Fruit fly (Drosophila melanogaster) whole organism, wandering third instar larva: ENCODE results near the gene Tfb5.

ENCODE experiments used
- Abd-B ChIP-seq: fragments of >200 bp; optimal IDR thresholded peaks from 2 replicates; lab custom pipeline; 2017; ENCODE audit warnings: missing biosample characterization, missing genetic modification characterization
- CG32264 ChIP-seq: fragments of 200-800 bp; sonication (Bioruptor generic); optimal IDR thresholded peaks from 2 replicates; lab custom pipeline; 2016; ENCODE audit warnings: missing biosample characterization, missing genetic modification characterization
- CG9705 ChIP-seq: fragments of 200-800 bp; sonication (Bioruptor generic); optimal IDR thresholded peaks from 2 replicates; lab custom pipeline; 2018; ENCODE audit warnings: missing biosample characterization, mild to moderate bottlenecking, missing genetic modification characterization
- CrebA ChIP-seq: fragments of 200-800 bp; sonication (Bioruptor generic); optimal IDR thresholded peaks from 2 replicates; lab custom pipeline; 2016; ENCODE audit warnings: missing biosample characterization, mild to moderate bottlenecking, missing genetic modification characterization, borderline replicate concordance
- Dfd ChIP-seq: fragments of >200 bp; optimal IDR thresholded peaks from 2 replicates; lab custom pipeline; 2017; ENCODE audit warnings: missing biosample characterization, missing genetic modification characterization
- Dif ChIP-seq: fragments of 200-275, 200-300 bp; sonication (Bioruptor generic); optimal IDR thresholded peaks from 2 replicates; lab custom pipeline; 2018; ENCODE audit warnings: missing biosample characterization, missing genetic modification characterization; ENCODE audit not compliant: partially characterized antibody
- GATAd ChIP-seq: sonication (Bioruptor generic); optimal IDR thresholded peaks from 2 replicates; lab custom pipeline; 2016; ENCODE audit warnings: missing biosample characterization, missing genetic modification characterization
- HLH106 ChIP-seq: fragments of 200-800 bp; optimal IDR thresholded peaks from 3 replicates; lab custom pipeline; 2019; ENCODE audit warnings: missing biosample characterization, mild to moderate bottlenecking, missing genetic modification characterization, moderate library complexity
- Hnf4 ChIP-seq: fragments of 200-800 bp; sonication (Bioruptor generic); optimal IDR thresholded peaks from 2 replicates; lab custom pipeline; 2016; ENCODE audit warnings: missing biosample characterization, mild to moderate bottlenecking, missing genetic modification characterization
- Hr78 ChIP-seq: fragments of >200 bp; optimal IDR thresholded peaks from 2 replicates; lab custom pipeline; 2017; ENCODE audit warnings: missing biosample characterization, missing genetic modification characterization
- Hr83 ChIP-seq: fragments of 200-300 bp; sonication (Bioruptor generic); optimal IDR thresholded peaks from 2 replicates; lab custom pipeline; 2016; ENCODE audit warnings: missing biosample characterization, mild to moderate bottlenecking, missing genetic modification characterization, moderate library complexity; ENCODE audit not compliant: poor library complexity, severe bottlenecking
- Jra ChIP-seq: sonication (Bioruptor generic); optimal IDR thresholded peaks from 2 replicates; lab custom pipeline; 2016; ENCODE audit warnings: missing biosample characterization, missing genetic modification characterization
- Mio ChIP-seq: sonication (Bioruptor generic); optimal IDR thresholded peaks from 2 replicates; lab custom pipeline; 2016; ENCODE audit warnings: missing biosample characterization, missing genetic modification characterization
- Myc ChIP-seq: fragments of >200 bp; optimal IDR thresholded peaks from 2 replicates; lab custom pipeline; 2017
- N ChIP-seq: fragments of >200 bp; optimal IDR thresholded peaks from 2 replicates; lab custom pipeline; 2018; ENCODE audit warnings: missing biosample characterization, missing external identifiers, missing genetic modification characterization
- OdsH ChIP-seq: fragments of 200-800 bp; sonication (Bioruptor generic); optimal IDR thresholded peaks from 2 replicates; lab custom pipeline; 2016; ENCODE audit warnings: missing biosample characterization, mild to moderate bottlenecking, missing genetic modification characterization
- Rel ChIP-seq, 2 experiments: fragments of 200-800 bp; sonication (Bioruptor generic) in 1 of 2; optimal IDR thresholded peaks; 2 replicates in 1 of 2; 3 replicates in 1 of 2; lab custom pipeline; 2016 to 2019; ENCODE audit warnings: mild to moderate bottlenecking in 2 of 2, missing biosample characterization in 2 of 2, missing genetic modification characterization in 2 of 2, moderate library complexity in 1 of 2
- Sp1 ChIP-seq: fragments of 200-800 bp; sonication (Bioruptor generic); optimal IDR thresholded peaks from 3 replicates; lab custom pipeline; 2019; ENCODE audit warnings: missing biosample characterization, mild to moderate bottlenecking, missing genetic modification characterization, moderate library complexity
- Vsx2 ChIP-seq: fragments of 200-300, 225-300 bp; sonication (Bioruptor generic); optimal IDR thresholded peaks from 2 replicates; lab custom pipeline; 2018; ENCODE audit warnings: missing biosample characterization, missing genetic modification characterization; ENCODE audit not compliant: partially characterized antibody
- br ChIP-seq: fragments of 200-800 bp; sonication (Bioruptor generic); optimal IDR thresholded peaks from 2 replicates; lab custom pipeline; 2016; ENCODE audit warnings: missing biosample characterization, missing genetic modification characterization
- brk ChIP-seq: fragments of 200-800 bp; sonication (Bioruptor generic); optimal IDR thresholded peaks from 2 replicates; lab custom pipeline; 2016; ENCODE audit warnings: missing biosample characterization, mild to moderate bottlenecking, missing genetic modification characterization
- dl ChIP-seq, 2 experiments: fragments of 175-275, 200-275 bp in 1 of 2; fragments of 200-275 bp in 1 of 2; sonication (Bioruptor generic); optimal IDR thresholded peaks; lab custom pipeline; 2018; ENCODE audit warnings: mild to moderate bottlenecking in 2 of 2, missing biosample characterization in 2 of 2, missing genetic modification characterization in 2 of 2, moderate library complexity in 2 of 2; ENCODE audit not compliant: partially characterized antibody in 2 of 2, insufficient read depth in 1 of 2
- dmrt93B ChIP-seq: fragments of 200-800 bp; sonication (Bioruptor generic); optimal IDR thresholded peaks from 2 replicates; lab custom pipeline; 2018; ENCODE audit warnings: missing biosample characterization, mild to moderate bottlenecking, missing genetic modification characterization
- dsf ChIP-seq: sonication (Bioruptor generic); optimal IDR thresholded peaks from 2 replicates; lab custom pipeline; 2016; ENCODE audit warnings: missing biosample characterization, missing genetic modification characterization, borderline replicate concordance
- ey ChIP-seq: fragments of 200-800 bp; sonication (Bioruptor generic); optimal IDR thresholded peaks from 2 replicates; lab custom pipeline; 2016; ENCODE audit warnings: missing biosample characterization, missing genetic modification characterization
- foxo ChIP-seq, 2 experiments: fragments of 200-800 bp; sonication (Bioruptor generic); optimal IDR thresholded peaks; 2 replicates in 1 of 2; 3 replicates in 1 of 2; lab custom pipeline; 2016 to 2017; ENCODE audit warnings: missing biosample characterization in 2 of 2, missing genetic modification characterization in 2 of 2
- fru ChIP-seq: fragments of 200-800 bp; sonication (Bioruptor generic); optimal IDR thresholded peaks from 3 replicates; lab custom pipeline; 2016; ENCODE audit warnings: missing biosample characterization, mild to moderate bottlenecking, missing genetic modification characterization
- h ChIP-seq: fragments of 200-800 bp; sonication (Bioruptor generic); optimal IDR thresholded peaks from 3 replicates; lab custom pipeline; 2016; ENCODE audit warnings: missing biosample characterization, mild to moderate bottlenecking, missing genetic modification characterization
- jim ChIP-seq: fragments of 175-275, 200-325 bp; sonication (Bioruptor generic); optimal IDR thresholded peaks from 2 replicates; lab custom pipeline; 2016; ENCODE audit warnings: missing biosample characterization, mild to moderate bottlenecking, missing genetic modification characterization
- lola ChIP-seq: fragments of >200 bp; optimal IDR thresholded peaks from 2 replicates; lab custom pipeline; 2017; ENCODE audit warnings: missing biosample characterization, missing genetic modification characterization
- pan ChIP-seq: fragments of >200 bp; optimal IDR thresholded peaks from 2 replicates; lab custom pipeline; 2017
- psq ChIP-seq: fragments of 200-800 bp; sonication (Bioruptor generic); optimal IDR thresholded peaks from 3 replicates; lab custom pipeline; 2017; ENCODE audit warnings: missing biosample characterization, mild to moderate bottlenecking, missing genetic modification characterization, moderate library complexity
- rgr ChIP-seq: fragments of 200-800 bp; sonication (Bioruptor generic); optimal IDR thresholded peaks from 3 replicates; lab custom pipeline; 2016; ENCODE audit warnings: missing biosample characterization, mild to moderate bottlenecking, missing genetic modification characterization
- sage ChIP-seq: fragments of 200-800 bp; sonication (Bioruptor generic); optimal IDR thresholded peaks from 2 replicates; lab custom pipeline; 2016; ENCODE audit warnings: missing biosample characterization, mild to moderate bottlenecking, missing genetic modification characterization
- sv ChIP-seq: fragments of 200-800 bp; sonication (Bioruptor generic); optimal IDR thresholded peaks from 3 replicates; lab custom pipeline; 2016; ENCODE audit warnings: missing biosample characterization, missing genetic modification characterization
- tai ChIP-seq: sonication (Bioruptor generic); optimal IDR thresholded peaks from 2 replicates; lab custom pipeline; 2016; ENCODE audit warnings: missing biosample characterization, missing genetic modification characterization
- usp ChIP-seq: fragments of >200 bp; optimal IDR thresholded peaks from 2 replicates; lab custom pipeline; 2017; ENCODE audit warnings: missing biosample characterization, missing genetic modification characterization
- woc ChIP-seq: sonication (Bioruptor generic); optimal IDR thresholded peaks from 2 replicates; lab custom pipeline; 2016; ENCODE audit warnings: missing biosample characterization, mild to moderate bottlenecking, missing genetic modification characterization

Tfb5 gene

DNA sequence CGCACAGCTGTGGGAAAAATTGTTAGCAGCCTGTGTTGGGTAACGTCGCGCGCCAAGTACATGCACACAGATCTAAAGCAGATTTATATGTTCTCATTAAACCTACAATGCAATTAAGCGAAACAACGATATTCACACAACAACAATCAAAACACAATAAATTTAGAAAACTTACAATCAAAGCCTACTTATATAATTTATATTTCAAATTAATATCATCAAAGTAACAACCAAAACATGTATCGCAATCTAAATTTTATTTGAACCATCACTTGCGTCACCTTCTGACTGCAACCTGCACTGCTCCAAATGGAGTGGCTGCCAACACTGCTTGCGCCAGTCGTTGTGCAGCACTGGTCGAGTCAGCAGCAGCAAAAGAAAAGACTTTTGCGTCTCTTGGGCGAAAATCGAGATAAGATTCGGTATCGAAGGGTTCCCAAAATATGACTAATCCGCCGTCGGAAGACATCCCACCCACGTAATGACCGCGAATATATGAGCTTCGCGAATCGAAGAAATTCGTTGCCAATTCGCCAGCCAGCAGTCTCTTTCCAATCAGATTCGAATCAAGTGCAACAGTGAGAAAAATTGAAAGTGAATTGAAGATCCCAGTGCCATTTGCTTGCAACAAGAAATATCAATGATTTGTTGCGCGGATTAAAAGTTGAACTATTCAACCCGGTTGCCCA, 29.2 kb downstream of the Tfb5 start, which contains the start of the genes CG8892 and CG34126:
CG8892 (minus strand) TSS at position 315 of the 689 bp plus-strand sequence.
CG34126 (plus strand) TSS at position 337 of the 689 bp plus-strand sequence.
- TF ChIP-seq ey (GFP tag; lab: Kevin White, UChicago) (peak; percentile 97), brk (GFP tag; lab: Kevin White, UChicago) (peak; percentile 95), Hnf4 (GFP tag; lab: Kevin White, UChicago) (peak; percentile 98), HLH106 (peak; percentile 99), br (GFP tag; lab: Kevin White, UChicago) (peak; percentile 98), dmrt93B (GFP tag; lab: Kevin White, UChicago) (peak; percentile 99), foxo (GFP tag; optimal IDR thresholded peaks at IDR 0.05; lab: Kevin White, UChicago) (peak; percentile 91 to 99), rgr (GFP tag; lab: Kevin White, UChicago) (peak; percentile 98), woc (GFP tag; lab: Kevin White, UChicago) (peak; percentile 98), Vsx2 (GFP tag; lab: Kevin White, UChicago) (no peak), dl (GFP tag; optimal IDR thresholded peaks at IDR 0.05; lab: Kevin White, UChicago; ENCODE audit: insufficient read depth in 1 of 2, partially characterized antibody in 2 of 2) (no peak), Rel (GFP tag; optimal IDR thresholded peaks at IDR 0.05; lab: Kevin White, UChicago) (peak; percentile 89), Rel (tag; optimal IDR thresholded peaks at IDR 0.05; lab: Kevin White, UChicago) (peak; percentile 87), Dif (GFP tag; lab: Kevin White, UChicago) (no peak), jim (GFP tag; lab: Kevin White, UChicago) (peak; percentile 93), CG32264 (peak; percentile 93), h (GFP tag; lab: Kevin White, UChicago) (peak; percentile 98), CrebA (no peak), N (GFP tag; lab: Kevin White, UChicago) (no peak), Jra (peak; percentile 97), Hr78 (GFP tag; lab: Kevin White, UChicago) (no peak), Mio (GFP tag; lab: Kevin White, UChicago) (peak; percentile 92), sv (peak; percentile 99), dsf (peak; percentile 95), fru (peak; percentile 98), Hr83 (GFP tag; lab: Kevin White, UChicago) (peak; percentile 97), CG9705 (GFP tag; lab: Kevin White, UChicago) (peak; percentile 98), sage (GFP tag; lab: Kevin White, UChicago) (peak; percentile 91), Myc (peak; percentile 62), tai (GFP tag; lab: Kevin White, UChicago) (no peak), psq (peak; percentile 97), Dfd (GFP tag; lab: Kevin White, UChicago) (no peak), Abd-B (GFP tag; lab: Kevin White, UChicago) (no peak), GATAd (peak; percentile 94), lola (no peak), usp (GFP tag; lab: Kevin White, UChicago) (no peak), OdsH (GFP tag; lab: Kevin White, UChicago) (peak; percentile 97), Sp1 (GFP tag; lab: Kevin White, UChicago) (peak; percentile 97), pan (lab: Kevin White, UChicago) (no peak)

- TF ChIP-seq CrebA = no peak
Measured at dm6 chr2L:4979138-4979537, 31.5 kb downstream of the Tfb5 start, which contains the start of gene CG8891. TSS of gene CG8891 (minus strand) at chr2L:4979379.
